Fruit fly (Drosophila melanogaster): ENCODE results near the gene CG5245.
A peak's percentile ranks its signal among the peaks of the same experiment; 100 is the strongest.

dm6 chr3R:12408160-12408559, 21.2 kb upstream of the CG5245 start, which contains the start of gene CG5196:
- no peak for TF ChIP-seq gcm (GFP tag; optimal IDR thresholded peaks at IDR 0.05)
- peak; percentile 60 for TF ChIP-seq sna (GFP tag; IDR thresholded peaks at IDR 0.05; ENCODE audit: partially characterized antibody)
- no peak for TF ChIP-seq sisA (GFP tag; IDR thresholded peaks at IDR 0.05)
- no peak for TF ChIP-seq eyg (GFP tag; optimal IDR thresholded peaks at IDR 0.05)
- no peak for TF ChIP-seq CG7786 (GFP tag; optimal IDR thresholded peaks at IDR 0.05)
- no peak for TF ChIP-seq seq (GFP tag; IDR thresholded peaks at IDR 0.05)

All from whole organism, embryonic.